Worm (Caenorhabditis elegans) whole organism, early embryonic: ENCODE data around the gene sdz-11.

Experiments
- B0310.2 ChIP-seq: sonication (generic microtip); optimal IDR thresholded peaks from 2 replicates; lab custom pipeline; 2016; ENCODE audit warnings: mild to moderate bottlenecking, missing genetic modification characterization, missing compliant biosample characterization
- F13C5.2 ChIP-seq: sonication (generic microtip); optimal IDR thresholded peaks from 2 replicates; lab custom pipeline; 2017; ENCODE audit warnings: mild to moderate bottlenecking, missing genetic modification characterization, inconsistent platforms, missing compliant biosample characterization
- aly-1 ChIP-seq: sonication (generic microtip); optimal IDR thresholded peaks from 2 replicates; lab custom pipeline; 2016; ENCODE audit warnings: missing genetic modification characterization, missing compliant biosample characterization
- ama-1 ChIP-seq: fragments of 150-350 bp; optimal IDR thresholded peaks from 2 replicates; lab custom pipeline; 2014
- ceh-13 ChIP-seq: fragments of 200-800 bp; sonication (Bioruptor generic); optimal IDR thresholded peaks from 2 replicates; lab custom pipeline; 2018; ENCODE audit warnings: mild to moderate bottlenecking, missing genetic modification characterization, missing compliant biosample characterization
- ceh-36 ChIP-seq: sonication (generic microtip); optimal IDR thresholded peaks from 2 replicates; lab custom pipeline; 2016; ENCODE audit warnings: missing genetic modification characterization, inconsistent platforms, missing compliant biosample characterization
- ets-7 ChIP-seq: sonication (generic microtip); optimal IDR thresholded peaks from 2 replicates; lab custom pipeline; 2016; ENCODE audit warnings: missing genotype, missing genetic modification characterization, missing compliant biosample characterization
- flt-1 ChIP-seq: fragments of 200-800 bp; sonication (Bioruptor generic); IDR thresholded peaks from 2 replicates; pipeline ENCODE4 v1.3.6; 2022; ENCODE audit warnings: missing genetic modification characterization, missing compliant biosample characterization
- hmbx-1 ChIP-seq: sonication (generic microtip); optimal IDR thresholded peaks from 2 replicates; lab custom pipeline; 2016; ENCODE audit warnings: mild to moderate bottlenecking, missing genetic modification characterization, missing compliant biosample characterization
- hmg-4 ChIP-seq: fragments of 200-800 bp; sonication (Bioruptor generic); optimal IDR thresholded peaks from 2 replicates; lab custom pipeline; 2018; ENCODE audit warnings: mild to moderate bottlenecking, missing genetic modification characterization, missing compliant biosample characterization
- hnd-1 ChIP-seq: sonication (generic microtip); optimal IDR thresholded peaks from 2 replicates; lab custom pipeline; 2016; ENCODE audit warnings: missing genetic modification characterization, missing compliant biosample characterization
- pes-1 ChIP-seq: fragments of 200-800 bp; sonication (Bioruptor generic); IDR thresholded peaks from 2 replicates; pipeline ENCODE4 v1.3.6; 2022; ENCODE audit warnings: missing genetic modification reagents, missing genetic modification characterization, missing compliant biosample characterization
- scrt-1 ChIP-seq: fragments of 200-800 bp; sonication (Bioruptor generic); IDR thresholded peaks from 2 replicates; pipeline ENCODE4 v1.3.6; 2022; ENCODE audit warnings: missing genetic modification characterization, missing compliant biosample characterization
- sea-1 ChIP-seq: fragments of 200-800 bp; sonication (Bioruptor generic); conservative IDR thresholded peaks from 2 replicates; pipeline ENCODE4 v1.3.6; 2022; ENCODE audit warnings: missing genetic modification characterization, missing compliant biosample characterization
- tbx-11 ChIP-seq: fragments of 200-800 bp; sonication (Bioruptor generic); IDR thresholded peaks from 2 replicates; pipeline ENCODE4 v1.3.6; 2022; ENCODE audit warnings: missing genetic modification characterization, missing compliant biosample characterization
- tbx-37 ChIP-seq: fragments of 200-800 bp; sonication (Bioruptor generic); conservative IDR thresholded peaks from 2 replicates; pipeline ENCODE4 v1.3.6; 2022; ENCODE audit warnings: missing genetic modification reagents, missing genetic modification characterization, missing compliant biosample characterization
- tra-4 ChIP-seq: sonication (generic microtip); optimal IDR thresholded peaks from 2 replicates; lab custom pipeline; 2017; ENCODE audit warnings: missing genetic modification characterization, missing compliant biosample characterization

Gene sdz-11

DNA sequence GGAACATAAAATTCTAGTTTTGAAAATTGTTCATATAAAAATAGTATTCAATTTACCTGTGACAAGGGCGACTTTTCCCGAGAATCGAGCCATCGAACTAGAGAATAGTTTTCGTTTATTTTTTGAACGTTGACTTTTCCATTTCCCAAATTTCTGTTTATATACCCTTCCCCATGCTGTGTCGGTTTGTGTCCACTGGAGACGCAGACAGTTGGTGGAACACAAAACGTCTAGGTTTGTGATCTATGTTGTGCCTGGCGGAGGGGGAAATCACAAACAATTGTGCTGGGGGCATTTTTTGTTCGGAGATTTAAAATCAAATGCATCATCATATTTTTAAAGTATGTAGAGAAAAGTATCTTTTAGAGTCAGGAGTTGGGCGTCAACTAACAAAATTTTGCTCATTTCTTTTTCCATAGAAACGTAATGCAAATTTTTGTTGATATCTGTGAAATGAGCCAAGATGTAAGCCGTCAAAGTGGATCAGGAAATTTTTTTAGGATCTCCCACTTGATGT lies 8.3 kb downstream of the sdz-11 start, which contains the start of gene nta-1:
Gene nta-1 (minus strand): TSS at position 131 of the 517 bp plus-strand sequence.
- TF ChIP-seq tra-4 (tag; lab: Kevin White, UChicago), result no peak
- no peak for TF ChIP-seq flt-1 (GFP tag; lab: Robert Waterston, UW)
- TF ChIP-seq F13C5.2, result no peak
- TF ChIP-seq scrt-1, result no peak
- TF ChIP-seq sea-1 (GFP tag; lab: Robert Waterston, UW), result no peak
- TF ChIP-seq ets-7 (tag; lab: Kevin White, UChicago), result no peak
- TF ChIP-seq B0310.2 (tag; lab: Kevin White, UChicago), result no peak
- TF ChIP-seq pes-1, result no peak
- no peak for TF ChIP-seq ceh-36 (tag; lab: Kevin White, UChicago)
- no peak for TF ChIP-seq hmg-4 (GFP tag; lab: Kevin White, UChicago)
- TF ChIP-seq tbx-37 (GFP tag; lab: Robert Waterston, UW), result no peak
- no peak for TF ChIP-seq aly-1
- no peak for TF ChIP-seq hnd-1 (tag; lab: Kevin White, UChicago)
- TF ChIP-seq tbx-11 (GFP tag; lab: Robert Waterston, UW), result no peak
- TF ChIP-seq ceh-13 (GFP tag; lab: Kevin White, UChicago), result no peak
- no peak for TF ChIP-seq hmbx-1 (tag; lab: Kevin White, UChicago)

DNA sequence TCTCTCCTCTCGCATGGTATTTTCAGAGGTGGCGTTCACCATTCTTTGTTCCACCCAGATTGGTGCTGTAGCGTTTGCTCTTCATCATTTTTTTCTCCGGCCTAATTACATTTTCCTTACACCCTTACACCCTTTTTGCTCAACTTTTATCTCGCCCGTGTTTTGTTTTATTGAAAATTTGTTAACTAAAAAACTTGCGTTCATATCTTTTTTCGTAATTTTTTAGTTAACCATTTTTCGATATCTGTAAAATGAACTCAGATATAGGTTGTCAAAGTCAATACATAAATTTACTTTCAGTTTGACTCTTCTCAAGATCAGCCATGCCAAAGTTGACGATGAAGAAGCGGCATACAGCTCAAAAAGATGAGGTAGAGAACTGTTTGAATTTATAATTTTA lies 10.5 kb downstream of the sdz-11 start, which contains the start of gene F12E12.1:
Gene F12E12.1 (plus strand): TSS at position 301 of the 400 bp plus-strand sequence.
- TF ChIP-seq tbx-37 (GFP tag; lab: Robert Waterston, UW) (no peak), scrt-1 (no peak), ama-1 (lab: Kevin White, UChicago) (no peak), flt-1 (GFP tag; lab: Robert Waterston, UW) (no peak), tbx-11 (GFP tag; lab: Robert Waterston, UW) (no peak), sea-1 (GFP tag; lab: Robert Waterston, UW) (no peak), ceh-36 (tag; lab: Kevin White, UChicago) (no peak), tra-4 (tag; lab: Kevin White, UChicago) (no peak), hmg-4 (GFP tag; lab: Kevin White, UChicago) (no peak), F13C5.2 (no peak), hnd-1 (tag; lab: Kevin White, UChicago) (no peak), ets-7 (tag; lab: Kevin White, UChicago) (no peak), ceh-13 (GFP tag; lab: Kevin White, UChicago) (no peak), hmbx-1 (tag; lab: Kevin White, UChicago) (no peak), aly-1 (no peak), pes-1 (no peak), B0310.2 (tag; lab: Kevin White, UChicago) (no peak)

- TF ChIP-seq ama-1 (lab: Kevin White, UChicago), result no peak
- TF ChIP-seq ceh-13 (GFP tag; lab: Kevin White, UChicago), result no peak
- TF ChIP-seq F13C5.2, result no peak
- TF ChIP-seq sea-1 (GFP tag; lab: Robert Waterston, UW), result no peak
- no peak for TF ChIP-seq flt-1 (GFP tag; lab: Robert Waterston, UW)
- no peak for TF ChIP-seq pes-1
- TF ChIP-seq ceh-36 (tag; lab: Kevin White, UChicago), result no peak
- TF ChIP-seq ets-7 (tag; lab: Kevin White, UChicago), result no peak
- TF ChIP-seq aly-1, result no peak
- TF ChIP-seq hnd-1 (tag; lab: Kevin White, UChicago), result no peak
- no peak for TF ChIP-seq tbx-37 (GFP tag; lab: Robert Waterston, UW)
- no peak for TF ChIP-seq scrt-1
- TF ChIP-seq B0310.2 (tag; lab: Kevin White, UChicago), result no peak
- no peak for TF ChIP-seq tbx-11 (GFP tag; lab: Robert Waterston, UW)
- no peak for TF ChIP-seq hmg-4 (GFP tag; lab: Kevin White, UChicago)
- no peak for TF ChIP-seq tra-4 (tag; lab: Kevin White, UChicago)
- TF ChIP-seq hmbx-1 (tag; lab: Kevin White, UChicago), result no peak
Measured at ce11 chrII:3739647-3740046, 12.4 kb downstream of the sdz-11 start, which contains the start of gene F12E12.2. Gene F12E12.2 (plus strand): TSS chrII:3739947.

DNA sequence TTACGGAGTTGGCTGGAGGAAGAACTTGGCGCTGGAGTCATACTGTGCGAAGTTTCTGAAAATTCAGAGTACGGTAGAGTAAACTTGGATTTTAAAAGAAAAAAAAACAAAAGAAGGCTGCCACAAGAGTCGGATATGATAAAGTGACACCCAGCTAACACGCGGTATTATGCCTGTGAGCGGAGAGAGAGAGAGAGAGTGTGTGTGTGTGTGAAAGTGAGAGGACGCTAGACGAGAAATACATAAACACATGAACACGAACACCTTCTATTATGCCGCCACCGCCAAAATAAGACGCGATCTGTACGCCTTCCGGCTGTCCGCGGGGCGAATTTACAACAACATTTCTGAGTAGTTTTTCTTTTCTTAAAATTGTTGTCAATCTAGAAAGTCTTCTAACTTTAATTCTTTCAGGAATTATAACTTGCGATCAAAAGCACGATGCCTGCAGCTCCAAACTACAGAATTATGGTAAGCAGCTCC lies 15.2 kb downstream of the sdz-11 start, which contains the start of gene F12E12.6:
Gene F12E12.6 (minus strand): TSS at position 51 of the 483 bp plus-strand sequence.
- no peak for TF ChIP-seq pes-1
- no peak for TF ChIP-seq hnd-1 (tag; lab: Kevin White, UChicago)
- TF ChIP-seq B0310.2 (tag; lab: Kevin White, UChicago), result no peak
- TF ChIP-seq hmbx-1 (tag; lab: Kevin White, UChicago), result no peak
- TF ChIP-seq tbx-11 (GFP tag; lab: Robert Waterston, UW), result no peak
- TF ChIP-seq sea-1 (GFP tag; lab: Robert Waterston, UW), result no peak
- TF ChIP-seq scrt-1, result no peak
- TF ChIP-seq tra-4 (tag; lab: Kevin White, UChicago), result no peak
- no peak for TF ChIP-seq ceh-13 (GFP tag; lab: Kevin White, UChicago)
- no peak for TF ChIP-seq hmg-4 (GFP tag; lab: Kevin White, UChicago)
- no peak for TF ChIP-seq tbx-37 (GFP tag; lab: Robert Waterston, UW)
- TF ChIP-seq ceh-36 (tag; lab: Kevin White, UChicago), result no peak
- no peak for TF ChIP-seq F13C5.2

DNA sequence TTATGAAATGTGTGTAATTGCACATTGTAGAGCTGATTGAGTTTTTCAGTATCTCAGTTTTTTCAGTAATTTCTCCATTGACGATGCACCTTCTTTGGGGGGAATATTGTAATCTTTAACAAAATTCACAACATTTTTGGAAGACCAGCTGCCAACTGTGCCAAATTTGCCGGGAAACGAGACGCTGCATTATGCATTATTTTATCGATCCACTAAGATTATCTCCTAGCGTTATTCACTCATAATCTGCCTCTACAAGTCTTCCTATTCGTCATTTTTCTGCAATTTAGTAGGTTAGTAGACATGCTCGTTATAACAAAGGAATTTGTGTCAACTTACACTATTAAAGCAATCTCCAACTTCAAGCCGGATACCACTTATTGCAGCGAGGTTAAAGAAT lies 20.4 kb downstream of the sdz-11 start, which contains the start of the genes sdz-12 and bath-31:
Gene sdz-12 (minus strand): TSS at position 101 of the 400 bp plus-strand sequence.
Gene bath-31 (plus strand): TSS at position 251 of the 400 bp plus-strand sequence.
- TF ChIP-seq sea-1 (GFP tag; lab: Robert Waterston, UW), result no peak
- TF ChIP-seq hmg-4 (GFP tag; lab: Kevin White, UChicago), result no peak
- TF ChIP-seq aly-1, result no peak
- TF ChIP-seq scrt-1, result no peak
- TF ChIP-seq ceh-36 (tag; lab: Kevin White, UChicago), result no peak
- TF ChIP-seq F13C5.2, result no peak
- no peak for TF ChIP-seq hnd-1 (tag; lab: Kevin White, UChicago)
- TF ChIP-seq ets-7 (tag; lab: Kevin White, UChicago), result no peak

DNA sequence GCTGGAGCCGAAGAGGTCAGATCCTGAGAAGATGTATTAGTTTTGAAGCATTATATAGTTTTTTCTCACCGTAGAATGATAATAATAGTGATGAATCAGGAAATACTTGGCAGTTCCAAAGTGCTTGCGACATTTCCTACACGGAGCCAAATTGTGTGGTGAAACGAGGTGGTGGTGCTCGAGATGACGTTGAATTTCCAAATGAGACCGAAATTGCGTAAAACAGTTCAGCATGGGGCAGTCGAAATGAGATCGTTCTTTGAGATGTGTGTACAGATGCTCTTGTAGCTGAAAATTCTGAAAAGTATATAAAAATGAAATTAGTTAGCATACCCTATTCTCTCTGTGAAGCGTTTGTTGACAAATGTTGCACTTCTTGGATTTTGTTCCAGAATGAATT lies 24.1 kb downstream of the sdz-11 start, which contains the start of gene C46E10.8:
Gene C46E10.8 (minus strand): TSS at position 101 of the 400 bp plus-strand sequence.
- no peak for TF ChIP-seq aly-1
- no peak for TF ChIP-seq scrt-1
- TF ChIP-seq pes-1, result no peak
- no peak for TF ChIP-seq flt-1 (GFP tag; lab: Robert Waterston, UW)
- no peak for TF ChIP-seq ceh-36 (tag; lab: Kevin White, UChicago)
- no peak for TF ChIP-seq F13C5.2
- TF ChIP-seq ceh-13 (GFP tag; lab: Kevin White, UChicago), result no peak
- TF ChIP-seq sea-1 (GFP tag; lab: Robert Waterston, UW), result no peak
- no peak for TF ChIP-seq ama-1 (lab: Kevin White, UChicago)
- no peak for TF ChIP-seq tbx-37 (GFP tag; lab: Robert Waterston, UW)
- no peak for TF ChIP-seq tbx-11 (GFP tag; lab: Robert Waterston, UW)
- no peak for TF ChIP-seq B0310.2 (tag; lab: Kevin White, UChicago)
- no peak for TF ChIP-seq hnd-1 (tag; lab: Kevin White, UChicago)
- no peak for TF ChIP-seq hmbx-1 (tag; lab: Kevin White, UChicago)
- TF ChIP-seq tra-4 (tag; lab: Kevin White, UChicago), result no peak
- no peak for TF ChIP-seq ets-7 (tag; lab: Kevin White, UChicago)
